Fruit fly (Drosophila melanogaster) whole organism, embryonic: ENCODE measurements around the gene CG31431.

Experiments used
- Abd-B ChIP-seq: fragments of 200-800 bp; sonication (Bioruptor generic); optimal IDR thresholded peaks from 2 replicates; lab custom pipeline; 2018; ENCODE audit warnings: missing biosample characterization, mild to moderate bottlenecking, missing genetic modification characterization, moderate library complexity
- Ada2b ChIP-seq: fragments of 200-800 bp; sonication (Bioruptor generic); IDR thresholded peaks from 2 replicates; pipeline ENCODE4 v1.3.6; 2022; ENCODE audit warnings: missing biosample characterization, missing genetic modification characterization
- Bdp1 ChIP-seq: fragments of 200-800 bp; sonication (Bioruptor generic); optimal IDR thresholded peaks from 3 replicates; lab custom pipeline; 2016; ENCODE audit warnings: missing biosample characterization, missing genetic modification characterization
- Bgb ChIP-seq: fragments of 200-800 bp; sonication (Bioruptor generic); IDR thresholded peaks from 2 replicates; pipeline ENCODE4 v1.3.6; 2022; ENCODE audit warnings: missing biosample characterization, missing genetic modification characterization; ENCODE audit not compliant: partially characterized antibody
- CG1024 ChIP-seq: fragments of 200-800 bp; sonication (Bioruptor generic); IDR thresholded peaks from 2 replicates; pipeline ENCODE4 v1.3.6; 2022; ENCODE audit warnings: missing biosample characterization, missing genetic modification characterization
- CG10431 ChIP-seq: fragments of 200-800 bp; sonication (Bioruptor generic); optimal IDR thresholded peaks from 3 replicates; lab custom pipeline; 2018; ENCODE audit warnings: missing biosample characterization, mild to moderate bottlenecking, missing genetic modification characterization
- CG11504 ChIP-seq: fragments of 200-800 bp; sonication (Bioruptor generic); optimal IDR thresholded peaks from 3 replicates; lab custom pipeline; 2019; ENCODE audit warnings: missing biosample characterization, mild to moderate bottlenecking, missing genetic modification characterization, moderate library complexity
- CG11695 ChIP-seq: fragments of 200-800 bp; sonication (Bioruptor generic); IDR thresholded peaks from 3 replicates; pipeline ENCODE4 v1.3.6; 2022; ENCODE audit warnings: missing biosample characterization, missing genetic modification characterization
- CG12659 ChIP-seq: fragments of 200-800 bp; sonication (Bioruptor generic); optimal IDR thresholded peaks from 3 replicates; lab custom pipeline; 2017; ENCODE audit warnings: mild to moderate bottlenecking, missing biosample characterization, missing genetic modification reagents, missing genetic modification characterization
- CG12744 ChIP-seq: fragments of 200-800 bp; sonication (Bioruptor generic); optimal IDR thresholded peaks from 2 replicates; lab custom pipeline; 2016; ENCODE audit warnings: missing biosample characterization, missing genetic modification characterization
- CG12769 ChIP-seq: fragments of 200-800 bp; sonication (Bioruptor generic); optimal IDR thresholded peaks from 2 replicates; lab custom pipeline; 2019; ENCODE audit warnings: missing biosample characterization, mild to moderate bottlenecking, missing genetic modification characterization, moderate library complexity
- CG1602 ChIP-seq: fragments of 200-800 bp; sonication (Bioruptor generic); optimal IDR thresholded peaks from 3 replicates; lab custom pipeline; 2016; ENCODE audit warnings: missing biosample characterization, missing genetic modification characterization
- CG17186 ChIP-seq: fragments of 200-800 bp; sonication (Bioruptor generic); optimal IDR thresholded peaks from 3 replicates; lab custom pipeline; 2017; ENCODE audit warnings: missing biosample characterization, missing genetic modification reagents, missing genetic modification characterization
- CG17328 ChIP-seq: fragments of 200-800 bp; sonication (Bioruptor generic); IDR thresholded peaks from 2 replicates; pipeline ENCODE4 v1.3.6; 2022; ENCODE audit warnings: missing biosample characterization, missing genetic modification characterization
- CG17361 ChIP-seq: fragments of 200-800 bp; sonication (Bioruptor generic); IDR thresholded peaks from 3 replicates; pipeline ENCODE4 v1.3.6; 2022; ENCODE audit warnings: missing biosample characterization, missing genetic modification characterization
- CG18011 ChIP-seq: fragments of 200-800 bp; sonication (Bioruptor generic); optimal IDR thresholded peaks from 2 replicates; lab custom pipeline; 2017; ENCODE audit warnings: missing biosample characterization, missing genetic modification characterization, mild to moderate bottlenecking, moderate library complexity, missing genotype
- CG18764 ChIP-seq: fragments of 200-800 bp; sonication (Bioruptor generic); optimal IDR thresholded peaks from 3 replicates; lab custom pipeline; 2016; ENCODE audit warnings: missing biosample characterization, missing genetic modification characterization
- CG30403 ChIP-seq: fragments of 200-800 bp; sonication (Bioruptor generic); optimal IDR thresholded peaks from 3 replicates; lab custom pipeline; 2016; ENCODE audit warnings: missing biosample characterization, missing genetic modification characterization
- CG30431 ChIP-seq: fragments of 200-800 bp; sonication (Bioruptor generic); optimal IDR thresholded peaks from 2 replicates; lab custom pipeline; 2017; ENCODE audit warnings: missing biosample characterization, missing genetic modification characterization
- CG3065 ChIP-seq: fragments of 200-800 bp; sonication (Bioruptor generic); optimal IDR thresholded peaks from 2 replicates; lab custom pipeline; 2016; ENCODE audit warnings: missing biosample characterization, missing genetic modification characterization
- CG8478 ChIP-seq: fragments of >200 bp; optimal IDR thresholded peaks from 2 replicates; lab custom pipeline; 2018
- CG8765 ChIP-seq: fragments of 200-800 bp; sonication (Bioruptor generic); IDR thresholded peaks from 2 replicates; pipeline ENCODE4 v1.3.6; 2022; ENCODE audit warnings: missing biosample characterization, missing genetic modification characterization
- CG8924 ChIP-seq: fragments of 200-800 bp; optimal IDR thresholded peaks from 3 replicates; lab custom pipeline; 2019; ENCODE audit warnings: missing biosample characterization, mild to moderate bottlenecking, missing genetic modification characterization, moderate library complexity
- CG9797 ChIP-seq: fragments of 200-800 bp; sonication (Bioruptor generic); optimal IDR thresholded peaks from 3 replicates; lab custom pipeline; 2018; ENCODE audit warnings: missing biosample characterization, mild to moderate bottlenecking, missing genetic modification characterization
- Camta ChIP-seq: fragments of 200-800 bp; sonication (Bioruptor generic); optimal IDR thresholded peaks from 2 replicates; lab custom pipeline; 2016; ENCODE audit warnings: missing biosample characterization, missing genetic modification characterization
- CoRest ChIP-seq: fragments of 200-800 bp; sonication (Bioruptor generic); optimal IDR thresholded peaks from 3 replicates; lab custom pipeline; 2018; ENCODE audit warnings: missing biosample characterization, mild to moderate bottlenecking, missing genetic modification characterization, moderate library complexity
- CrebB ChIP-seq: fragments of 200-800 bp; sonication (Bioruptor generic); optimal IDR thresholded peaks from 3 replicates; lab custom pipeline; 2018; ENCODE audit warnings: missing biosample characterization, mild to moderate bottlenecking, missing genetic modification characterization
- Deaf1 ChIP-seq: fragments of 200-800 bp; optimal IDR thresholded peaks from 3 replicates; lab custom pipeline; 2019; ENCODE audit warnings: missing biosample characterization, mild to moderate bottlenecking, missing genetic modification characterization, moderate library complexity
- HHEX ChIP-seq: fragments of 200-800 bp; sonication (Bioruptor generic); optimal IDR thresholded peaks from 3 replicates; lab custom pipeline; 2017; ENCODE audit warnings: missing biosample characterization, mild to moderate bottlenecking, missing genetic modification characterization, missing genetic modification reagents
- MESR4 ChIP-seq: fragments of 200-800 bp; sonication (Bioruptor generic); optimal IDR thresholded peaks from 2 replicates; lab custom pipeline; 2018; ENCODE audit warnings: missing biosample characterization, mild to moderate bottlenecking, missing genetic modification characterization, moderate library complexity
- Nf-YA ChIP-seq: fragments of 200-800 bp; sonication (Bioruptor generic); IDR thresholded peaks from 2 replicates; pipeline ENCODE4 v1.3.6; 2022; ENCODE audit warnings: missing biosample characterization, missing genetic modification characterization
- Nf-YB ChIP-seq: fragments of 200-800 bp; sonication (Bioruptor generic); optimal IDR thresholded peaks from 3 replicates; lab custom pipeline; 2019; ENCODE audit warnings: missing biosample characterization, mild to moderate bottlenecking, missing genetic modification characterization, moderate library complexity
- Pdp1 ChIP-seq, 2 experiments: fragments of 200-800 bp; sonication (Bioruptor generic); optimal IDR thresholded peaks; 3 replicates each; lab custom pipeline; 2016; ENCODE audit warnings: missing biosample characterization in 2 of 2, missing genetic modification characterization in 2 of 2, mild to moderate bottlenecking in 1 of 2, moderate library complexity in 1 of 2
- Rfx ChIP-seq: fragments of 200-800 bp; sonication (Bioruptor generic); IDR thresholded peaks from 2 replicates; pipeline ENCODE4 v1.3.6; 2022; ENCODE audit warnings: missing biosample characterization, missing genetic modification characterization
- Stat92E ChIP-seq, 3 experiments: fragments of >200 bp in 2 of 3; fragments of 200-800 bp in 1 of 3; sonication (Bioruptor generic) in 1 of 3; optimal IDR thresholded peaks; 2 replicates each; lab custom pipeline; 2017 to 2019; ENCODE audit warnings: missing biosample characterization in 3 of 3, missing genetic modification characterization in 3 of 3, mild to moderate bottlenecking in 1 of 3, moderate library complexity in 1 of 3
- TFAM ChIP-seq: fragments of 200-800 bp; sonication (Bioruptor generic); optimal IDR thresholded peaks from 2 replicates; lab custom pipeline; 2017; ENCODE audit warnings: missing biosample characterization, missing genetic modification characterization, inconsistent platforms
- Taf1 ChIP-seq: fragments of 200-800 bp; sonication (Bioruptor generic); IDR thresholded peaks from 2 replicates; pipeline ENCODE4 v1.3.6; 2022; ENCODE audit warnings: missing biosample characterization, missing genetic modification characterization
- al ChIP-seq: fragments of 200-800 bp; sonication (Bioruptor generic); IDR thresholded peaks from 2 replicates; pipeline ENCODE4 v1.3.6; 2022; ENCODE audit warnings: missing biosample characterization, missing genetic modification characterization
- ash1 ChIP-seq: fragments of 200-800 bp; sonication (Bioruptor generic); optimal IDR thresholded peaks from 2 replicates; lab custom pipeline; 2018; ENCODE audit warnings: missing biosample characterization, mild to moderate bottlenecking, missing genetic modification characterization
- cg ChIP-seq: fragments of 200-800 bp; sonication (Bioruptor generic); optimal IDR thresholded peaks from 3 replicates; lab custom pipeline; 2019; ENCODE audit warnings: missing biosample characterization, mild to moderate bottlenecking, missing genetic modification characterization, moderate library complexity
- corto ChIP-seq: fragments of 200-800 bp; sonication (Bioruptor generic); optimal IDR thresholded peaks from 2 replicates; lab custom pipeline; 2016; ENCODE audit warnings: missing biosample characterization, mild to moderate bottlenecking, missing genetic modification characterization, moderate library complexity
- fd102C ChIP-seq: fragments of 200-800 bp; sonication (Bioruptor generic); optimal IDR thresholded peaks from 2 replicates; lab custom pipeline; 2018; ENCODE audit warnings: missing biosample characterization, mild to moderate bottlenecking, missing genetic modification characterization, moderate library complexity
- jigr1 ChIP-seq: fragments of 200-800 bp; sonication (Bioruptor generic); IDR thresholded peaks from 3 replicates; pipeline ENCODE4 v1.3.6; 2022; ENCODE audit warnings: missing biosample characterization, missing genetic modification characterization
- kah ChIP-seq: fragments of 200-800 bp; sonication (Bioruptor generic); optimal IDR thresholded peaks from 2 replicates; lab custom pipeline; 2018; ENCODE audit warnings: missing biosample characterization, mild to moderate bottlenecking, missing genetic modification characterization
- luna ChIP-seq: fragments of 200-800 bp; sonication (Bioruptor generic); optimal IDR thresholded peaks from 2 replicates; lab custom pipeline; 2016; ENCODE audit warnings: missing biosample characterization, missing genetic modification characterization
- odd ChIP-seq: fragments of 200-800 bp; sonication (Bioruptor generic); optimal IDR thresholded peaks from 2 replicates; lab custom pipeline; 2017; ENCODE audit warnings: missing biosample characterization, mild to moderate bottlenecking, missing genetic modification characterization
- rib ChIP-seq: fragments of 200-800 bp; sonication (Bioruptor generic); IDR thresholded peaks from 2 replicates; pipeline ENCODE4 v1.3.6; 2022; ENCODE audit warnings: missing biosample characterization, missing genetic modification characterization
- shn ChIP-seq: fragments of 200-800 bp; sonication (Bioruptor generic); optimal IDR thresholded peaks from 3 replicates; lab custom pipeline; 2016; ENCODE audit warnings: missing biosample characterization, missing genetic modification characterization
- slbo ChIP-seq: fragments of 200-800 bp; sonication (Bioruptor generic); IDR thresholded peaks from 2 replicates; pipeline ENCODE4 v1.3.6; 2022; ENCODE audit warnings: missing biosample characterization, missing genetic modification characterization
- toy ChIP-seq: fragments of 200-800 bp; sonication (Bioruptor generic); IDR thresholded peaks from 2 replicates; pipeline ENCODE4 v1.3.6; 2022; ENCODE audit warnings: missing biosample characterization, missing genetic modification characterization
- ttk ChIP-seq: fragments of 200-800 bp; sonication (Bioruptor generic); IDR thresholded peaks from 2 replicates; pipeline ENCODE4 v2.1.2; 2022; ENCODE audit warnings: missing biosample characterization, missing genetic modification characterization

CG31431 gene

DNA sequence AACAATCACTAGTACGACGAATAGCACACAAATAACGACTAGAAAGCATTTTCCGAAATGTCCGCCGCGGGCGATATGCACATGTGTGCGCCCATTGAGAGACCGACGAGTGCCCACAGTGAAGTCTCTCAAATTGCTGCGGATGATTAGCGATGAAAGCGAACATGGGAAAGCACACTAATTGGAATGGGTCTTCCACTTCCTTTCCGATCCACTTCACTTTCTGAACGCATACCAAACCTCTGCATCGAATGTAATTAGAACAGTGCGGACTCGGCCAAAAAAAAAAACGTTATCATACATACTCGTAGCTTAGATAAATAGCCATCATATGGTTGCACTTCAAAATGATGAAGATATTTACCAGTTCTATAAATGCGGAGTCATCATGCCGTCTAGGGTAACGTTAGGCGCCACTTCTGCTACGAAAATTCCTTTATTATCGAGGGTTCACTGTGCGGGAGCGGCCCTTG lies 20.5 kb upstream of the CG31431 start (continued):
- no peak for TF ChIP-seq CG3065 (GFP tag; lab: Kevin White, UChicago)
- no peak for TF ChIP-seq Bgb (GFP tag; lab: Robert Waterston, UW)
- TF ChIP-seq CG18764 (GFP tag; lab: Kevin White, UChicago) = no peak
- TF ChIP-seq jigr1 (GFP tag; lab: Robert Waterston, UW) = 0 out of 3 replicates have a peak, but pooled peaks have one; percentile 36
- TF ChIP-seq CG17361 (GFP tag; lab: Robert Waterston, UW) = peak; percentile 74
- no peak for TF ChIP-seq luna (GFP tag; lab: Kevin White, UChicago)
- no peak for TF ChIP-seq Bdp1 (GFP tag; lab: Kevin White, UChicago)
- TF ChIP-seq Pdp1 (GFP tag; optimal IDR thresholded peaks at IDR 0.05; lab: Kevin White, UChicago) = peak; percentile 5 to 21
- no peak for TF ChIP-seq CG8478 (lab: Kevin White, UChicago)
- peak; percentile 14 for TF ChIP-seq CG8924
- peak; percentile 47 for TF ChIP-seq CG30431 (GFP tag; lab: Kevin White, UChicago)
- no peak for TF ChIP-seq TFAM (GFP tag; lab: Kevin White, UChicago)
- TF ChIP-seq CG12769 (tag; lab: Kevin White, UChicago) = no peak
- peak; percentile 0 for TF ChIP-seq CG1602 (GFP tag; lab: Kevin White, UChicago)
- 0 out of 2 replicates have a peak, but pooled peaks have one; percentile 35 for TF ChIP-seq CG8765 (GFP tag; lab: Robert Waterston, UW)
- no peak for TF ChIP-seq CG12744 (GFP tag; lab: Kevin White, UChicago)
- peak; percentile 37 for TF ChIP-seq CG11504 (tag; lab: Kevin White, UChicago)
- no peak for TF ChIP-seq ttk
- TF ChIP-seq Nf-YB (GFP tag; lab: Kevin White, UChicago) = no peak
- 0 out of 3 replicates have a peak, but pooled peaks have one; percentile 25 for TF ChIP-seq CG11695 (GFP tag; lab: Robert Waterston, UW)
- peak; percentile 7 for TF ChIP-seq odd (GFP tag; lab: Kevin White, UChicago)
- TF ChIP-seq Rfx = no peak
- TF ChIP-seq Taf1 (GFP tag; lab: Robert Waterston, UW) = no peak
- peak; percentile 18 for TF ChIP-seq cg (GFP tag; lab: Kevin White, UChicago)
- no peak for TF ChIP-seq CG9797 (GFP tag; lab: Kevin White, UChicago)
- TF ChIP-seq toy (GFP tag; lab: Robert Waterston, UW) = no peak
- no peak for TF ChIP-seq corto (GFP tag; lab: Kevin White, UChicago)
- no peak for TF ChIP-seq Nf-YA (GFP tag; lab: Robert Waterston, UW)
- peak; percentile 49 for TF ChIP-seq slbo (GFP tag; lab: Robert Waterston, UW)
- no peak for TF ChIP-seq MESR4 (GFP tag; lab: Kevin White, UChicago)
- 0 out of 2 replicates have a peak, but pooled peaks have one; percentile 1 for TF ChIP-seq CG1024
- no peak for TF ChIP-seq ash1
- TF ChIP-seq CoRest (tag; lab: Kevin White, UChicago) = peak; percentile 55
- TF ChIP-seq CrebB (tag; lab: Kevin White, UChicago) = no peak
- TF ChIP-seq CG18011 = no peak
- peak; percentile 33; the same call in 1 of the 2 replicates for TF ChIP-seq rib (GFP tag; lab: Robert Waterston, UW)
- peak; percentile 48 for TF ChIP-seq Abd-B (GFP tag; lab: Kevin White, UChicago)
- TF ChIP-seq Stat92E (GFP tag; optimal IDR thresholded peaks at IDR 0.05; lab: Kevin White, UChicago) = no peak
- TF ChIP-seq al (GFP tag; lab: Robert Waterston, UW) = no peak
- TF ChIP-seq CG17328 (GFP tag; lab: Robert Waterston, UW) = peak; percentile 48
- no peak for TF ChIP-seq Deaf1
- peak; percentile 36 for TF ChIP-seq CG12659
- no peak for TF ChIP-seq fd102C
- TF ChIP-seq HHEX (GFP tag; lab: Kevin White, UChicago) = peak; percentile 37
- peak; percentile 67 for TF ChIP-seq shn (GFP tag; lab: Kevin White, UChicago)
- peak; percentile 54 for TF ChIP-seq Camta (GFP tag; lab: Kevin White, UChicago)
- peak; percentile 7 for TF ChIP-seq CG30403 (GFP tag; lab: Kevin White, UChicago)
- TF ChIP-seq kah (GFP tag; lab: Kevin White, UChicago) = no peak
- TF ChIP-seq CG17186 (GFP tag; lab: Kevin White, UChicago) = no peak
- peak; percentile 3 for TF ChIP-seq CG10431 (GFP tag; lab: Kevin White, UChicago)
- 0 out of 2 replicates have a peak, but pooled peaks have one; percentile 18 for TF ChIP-seq Ada2b
